Worm (Caenorhabditis elegans): ENCODE measurements around the gene M110.9.

- TF ChIP-seq dve-1 (tag; optimal IDR thresholded peaks at IDR 0.05) (no peak), unc-86 (tag; optimal IDR thresholded peaks at IDR 0.05) (no peak), hlh-30 (tag; optimal IDR thresholded peaks at IDR 0.05; ENCODE audit: insufficient read depth) (no peak), odd-2 (tag; optimal IDR thresholded peaks at IDR 0.05) (no peak), ama-1 (optimal IDR thresholded peaks at IDR 0.05) (no peak), C38D4.7 (GFP tag; optimal IDR thresholded peaks at IDR 0.05) (no peak), mec-3 (tag; optimal IDR thresholded peaks at IDR 0.05; ENCODE audit: borderline replicate concordance) (no peak), ceh-31 (tag; optimal IDR thresholded peaks at IDR 0.05) (no peak), che-1 (tag; optimal IDR thresholded peaks at IDR 0.05) (no peak), hlh-6 (tag; optimal IDR thresholded peaks at IDR 0.05) (no peak), tbx-2 (tag; optimal IDR thresholded peaks at IDR 0.05) (no peak), sox-4 (tag; optimal IDR thresholded peaks at IDR 0.05) (no peak), sox-2 (GFP tag; IDR thresholded peaks at IDR 0.05) (no peak)
Measured at ce11 chrII:8264619-8265018, 33.5 kb downstream of the M110.9 start, which contains the start of gene srdh-1.

Measured in whole organism, late embryonic.